Worm (Caenorhabditis elegans) whole organism, young adult: ENCODE measurements around the gene W09G12.8.

ENCODE experiments used
- C06A6.2 ChIP-seq: fragments of 200-800 bp; sonication (Bioruptor generic); conservative IDR thresholded peaks from 2 replicates; pipeline ENCODE4 v1.3.6; 2022; ENCODE audit warnings: missing genetic modification characterization, missing compliant biosample characterization
- C17E4.6 ChIP-seq: fragments of 200-800 bp; sonication (Bioruptor generic); IDR thresholded peaks from 2 replicates; pipeline ENCODE4 v1.3.6; 2022; ENCODE audit warnings: missing genetic modification reagents, missing genetic modification characterization, missing compliant biosample characterization
- D2030.7 ChIP-seq: fragments of 200-800 bp; sonication (Bioruptor generic); IDR thresholded peaks from 2 replicates; pipeline ENCODE4 v1.3.6; 2022; ENCODE audit warnings: missing genetic modification reagents, missing genetic modification characterization, missing compliant biosample characterization
- F39B2.1 ChIP-seq: fragments of 200-800 bp; sonication (Bioruptor generic); IDR thresholded peaks from 2 replicates; pipeline ENCODE4 v1.3.6; 2022; ENCODE audit warnings: missing genetic modification reagents, missing genetic modification characterization, missing compliant biosample characterization
- F49E8.2 ChIP-seq: sonication (generic microtip); optimal IDR thresholded peaks from 3 replicates; lab custom pipeline; 2017; ENCODE audit warnings: missing genetic modification characterization, mild to moderate bottlenecking, missing compliant biosample characterization, antibody characterized with exemption, moderate library complexity; ENCODE audit not compliant: insufficient read depth
- F52B5.7 ChIP-seq: sonication (generic microtip); optimal IDR thresholded peaks from 2 replicates; lab custom pipeline; 2016; ENCODE audit warnings: mild to moderate bottlenecking, missing genetic modification characterization, missing compliant biosample characterization
- F57C9.4 ChIP-seq: sonication (generic microtip); optimal IDR thresholded peaks from 2 replicates; lab custom pipeline; 2017; ENCODE audit warnings: mild to moderate bottlenecking, missing genetic modification characterization, missing compliant biosample characterization
- K12H6.12 ChIP-seq: fragments of 200-800 bp; sonication (Bioruptor generic); optimal IDR thresholded peaks from 2 replicates; lab custom pipeline; 2018; ENCODE audit warnings: mild to moderate bottlenecking, missing genetic modification characterization, missing compliant biosample characterization
- Y53F4B.3 ChIP-seq: fragments of 200-800 bp; sonication (Bioruptor generic); IDR thresholded peaks from 2 replicates; pipeline ENCODE4 v1.3.6; 2022; ENCODE audit warnings: missing genetic modification reagents, missing genetic modification characterization, missing compliant biosample characterization
- Y67H2A.10 ChIP-seq: fragments of 200-800 bp; sonication (Bioruptor generic); conservative IDR thresholded peaks from 2 replicates; pipeline ENCODE4 v1.3.6; 2022; ENCODE audit warnings: missing genetic modification reagents, missing genetic modification characterization, missing compliant biosample characterization
- ZK185.1 ChIP-seq: sonication (generic microtip); optimal IDR thresholded peaks from 2 replicates; lab custom pipeline; 2016; ENCODE audit warnings: mild to moderate bottlenecking, missing genetic modification characterization, missing compliant biosample characterization; ENCODE audit not compliant: poor library complexity, severe bottlenecking
- aptf-3 ChIP-seq: fragments of 200-800 bp; sonication (Bioruptor generic); IDR thresholded peaks from 2 replicates; pipeline ENCODE4 v1.3.6; 2022; ENCODE audit warnings: missing genetic modification characterization, missing compliant biosample characterization
- athp-1 ChIP-seq: sonication (generic microtip); optimal IDR thresholded peaks from 2 replicates; lab custom pipeline; 2017; ENCODE audit warnings: mild to moderate bottlenecking, missing genetic modification characterization, missing compliant biosample characterization
- attf-3 ChIP-seq: fragments of 200-800 bp; sonication (Bioruptor generic); conservative IDR thresholded peaks from 2 replicates; pipeline ENCODE4 v1.3.6; 2022; ENCODE audit warnings: missing genetic modification reagents, missing genetic modification characterization, missing compliant biosample characterization
- attf-5 ChIP-seq: fragments of 200-800 bp; sonication (Bioruptor generic); optimal IDR thresholded peaks from 2 replicates; lab custom pipeline; 2018; ENCODE audit warnings: mild to moderate bottlenecking, missing genetic modification characterization, missing compliant biosample characterization
- attf-6 ChIP-seq: fragments of 200-800 bp; sonication (Bioruptor generic); IDR thresholded peaks from 2 replicates; pipeline ENCODE4 v1.3.6; 2022; ENCODE audit warnings: missing genetic modification reagents, missing genetic modification characterization, missing compliant biosample characterization
- cebp-1 ChIP-seq, 2 experiments: fragments of 200-800 bp in 1 of 2; sonication (Bioruptor generic) in 1 of 2; sonication (generic microtip) in 1 of 2; IDR thresholded peaks in 1 of 2; optimal IDR thresholded peaks in 1 of 2; 2 replicates each; pipeline versions ENCODE4 v1.3.6 to Lab custom; 2017 to 2022; ENCODE audit warnings: missing compliant biosample characterization in 2 of 2, missing genetic modification characterization in 2 of 2, mild to moderate bottlenecking in 1 of 2, missing genetic modification reagents in 1 of 2, moderate library complexity in 1 of 2
- ceh-100 ChIP-seq: fragments of 200-800 bp; sonication (Bioruptor generic); IDR thresholded peaks from 2 replicates; pipeline ENCODE4 v1.3.6; 2022; ENCODE audit warnings: missing genetic modification reagents, missing genetic modification characterization, missing compliant biosample characterization
- ceh-40 ChIP-seq: fragments of 200-800 bp; sonication (Bioruptor generic); IDR thresholded peaks from 2 replicates; pipeline ENCODE4 v1.3.6; 2022; ENCODE audit warnings: missing genetic modification characterization, missing compliant biosample characterization
- ceh-79 ChIP-seq: sonication (generic microtip); optimal IDR thresholded peaks from 2 replicates; lab custom pipeline; 2017; ENCODE audit warnings: mild to moderate bottlenecking, missing genetic modification characterization, missing compliant biosample characterization
- ceh-91 ChIP-seq: fragments of 200-800 bp; sonication (Bioruptor generic); IDR thresholded peaks from 2 replicates; pipeline ENCODE4 v1.3.6; 2022; ENCODE audit warnings: missing genetic modification reagents, missing genetic modification characterization, missing compliant biosample characterization
- chd-7 ChIP-seq: sonication (generic microtip); optimal IDR thresholded peaks from 2 replicates; lab custom pipeline; 2016; ENCODE audit warnings: mild to moderate bottlenecking, missing genetic modification characterization, moderate library complexity, missing compliant biosample characterization
- dpff-1 ChIP-seq: sonication (generic microtip); optimal IDR thresholded peaks from 2 replicates; lab custom pipeline; 2017; ENCODE audit warnings: mild to moderate bottlenecking, missing genetic modification characterization, missing compliant biosample characterization
- dpl-1 ChIP-seq: fragments of 150-350 bp; optimal IDR thresholded peaks from 2 replicates; lab custom pipeline; 2014; ENCODE audit warnings: missing biosample characterization, missing genetic modification reagents, missing genetic modification characterization
- fkh-3 ChIP-seq: sonication (generic microtip); optimal IDR thresholded peaks from 2 replicates; lab custom pipeline; 2016; ENCODE audit warnings: mild to moderate bottlenecking, missing genetic modification characterization, missing compliant biosample characterization
- hlh-12 ChIP-seq: sonication (generic microtip); optimal IDR thresholded peaks from 2 replicates; lab custom pipeline; 2016; ENCODE audit warnings: missing genetic modification characterization, missing compliant biosample characterization
- let-526 ChIP-seq: fragments of 200-800 bp; sonication (Bioruptor generic); IDR thresholded peaks from 2 replicates; pipeline ENCODE4 v1.3.6; 2022; ENCODE audit warnings: missing genetic modification reagents, missing genetic modification characterization, missing compliant biosample characterization
- lin-40 ChIP-seq: sonication (generic microtip); optimal IDR thresholded peaks from 2 replicates; lab custom pipeline; 2016; ENCODE audit warnings: missing genetic modification characterization, mild to moderate bottlenecking, missing compliant biosample characterization, missing genotype, missing genetic modification reagents
- lin-54 ChIP-seq: fragments of 200-800 bp; sonication (Bioruptor generic); optimal IDR thresholded peaks from 2 replicates; lab custom pipeline; 2018; ENCODE audit warnings: mild to moderate bottlenecking, missing genetic modification characterization, missing compliant biosample characterization
- madf-10 ChIP-seq: sonication (generic microtip); optimal IDR thresholded peaks from 2 replicates; lab custom pipeline; 2016; ENCODE audit warnings: mild to moderate bottlenecking, missing genetic modification characterization, missing compliant biosample characterization
- mcd-1 ChIP-seq: fragments of 200-800 bp; sonication (Bioruptor generic); IDR thresholded peaks from 2 replicates; pipeline ENCODE4 v1.3.6; 2022; ENCODE audit warnings: missing genetic modification reagents, missing genetic modification characterization, missing compliant biosample characterization
- nfya-2 ChIP-seq: fragments of 200-800 bp; sonication (Bioruptor generic); IDR thresholded peaks from 2 replicates; pipeline ENCODE4 v1.3.6; 2022; ENCODE audit warnings: missing genetic modification reagents, missing genetic modification characterization, missing compliant biosample characterization
- nfyb-1 ChIP-seq: fragments of 200-800 bp; sonication (Bioruptor generic); IDR thresholded peaks from 2 replicates; pipeline ENCODE4 v1.3.6; 2022; ENCODE audit warnings: missing genetic modification reagents, missing genetic modification characterization, missing compliant biosample characterization
- nhr-120 ChIP-seq: fragments of 200-800 bp; sonication (Bioruptor generic); IDR thresholded peaks from 2 replicates; pipeline ENCODE4 v1.3.6; 2022; ENCODE audit warnings: missing genetic modification characterization, missing compliant biosample characterization
- nhr-179 ChIP-seq: sonication (generic microtip); optimal IDR thresholded peaks from 2 replicates; lab custom pipeline; 2016; ENCODE audit warnings: mild to moderate bottlenecking, missing genetic modification characterization, missing compliant biosample characterization
- nhr-27 ChIP-seq: fragments of 200-800 bp; sonication (Bioruptor generic); optimal IDR thresholded peaks from 2 replicates; lab custom pipeline; 2018; ENCODE audit warnings: mild to moderate bottlenecking, missing genetic modification characterization, moderate library complexity, missing compliant biosample characterization
- rpc-1 ChIP-seq, 2 experiments: fragments of 150-350 bp in 1 of 2; sonication (generic microtip) in 1 of 2; optimal IDR thresholded peaks; 2 replicates each; lab custom pipeline; 2014 to 2018; ENCODE audit warnings: missing biosample characterization in 1 of 2, missing genetic modification characterization in 1 of 2, missing genetic modification reagents in 1 of 2, missing genotype in 1 of 2
- sdz-38 ChIP-seq: sonication (generic microtip); optimal IDR thresholded peaks from 2 replicates; lab custom pipeline; 2016; ENCODE audit warnings: missing genotype, missing genetic modification characterization, missing compliant biosample characterization
- sea-2 ChIP-seq: fragments of 200-800 bp; sonication (Bioruptor generic); IDR thresholded peaks from 2 replicates; pipeline ENCODE4 v1.3.6; 2022; ENCODE audit warnings: missing genetic modification characterization, missing compliant biosample characterization
- snpc-1.1 ChIP-seq: sonication (generic microtip); optimal IDR thresholded peaks from 2 replicates; lab custom pipeline; 2017; ENCODE audit warnings: missing genetic modification characterization, mild to moderate bottlenecking, missing compliant biosample characterization, antibody characterized with exemption, moderate library complexity, missing genotype, missing genetic modification reagents; ENCODE audit not compliant: insufficient read depth
- snpc-3.4 ChIP-seq: sonication (generic microtip); optimal IDR thresholded peaks from 2 replicates; lab custom pipeline; 2017; ENCODE audit warnings: missing genetic modification characterization, mild to moderate bottlenecking, missing compliant biosample characterization, antibody characterized with exemption, moderate library complexity, missing genotype, missing genetic modification reagents
- snpc-4 ChIP-seq, 5 experiments: fragments of 150-350 bp in 1 of 5; sonication (generic microtip) in 4 of 5; optimal IDR thresholded peaks; 2 replicates each; lab custom pipeline; 2014 to 2018; ENCODE audit warnings: missing genetic modification characterization in 5 of 5, missing biosample characterization in 3 of 5, antibody characterized with exemption in 2 of 5, mild to moderate bottlenecking in 2 of 5, missing compliant biosample characterization in 2 of 5, missing genotype in 2 of 5, moderate library complexity in 2 of 5, missing genetic modification reagents in 1 of 5
- xnd-1 ChIP-seq: sonication (generic microtip); optimal IDR thresholded peaks from 2 replicates; lab custom pipeline; 2016; ENCODE audit warnings: missing genotype, missing genetic modification reagents, missing genetic modification characterization, missing compliant biosample characterization
- zfh-2 ChIP-seq: fragments of 200-800 bp; sonication (Bioruptor generic); conservative IDR thresholded peaks from 2 replicates; pipeline ENCODE4 v1.3.6; 2022; ENCODE audit warnings: missing genetic modification reagents, missing genetic modification characterization, missing compliant biosample characterization
- ztf-22 ChIP-seq: fragments of 200-800 bp; sonication (Bioruptor generic); optimal IDR thresholded peaks from 2 replicates; lab custom pipeline; 2018; ENCODE audit warnings: mild to moderate bottlenecking, missing genetic modification characterization, moderate library complexity, missing compliant biosample characterization
- ztf-28 ChIP-seq: fragments of 200-800 bp; sonication (Bioruptor generic); IDR thresholded peaks from 2 replicates; pipeline ENCODE4 v1.3.6; 2022; ENCODE audit warnings: missing genetic modification reagents, missing genetic modification characterization, missing compliant biosample characterization
- ztf-3 ChIP-seq: fragments of 200-800 bp; sonication (Bioruptor generic); optimal IDR thresholded peaks from 2 replicates; lab custom pipeline; 2018; ENCODE audit warnings: mild to moderate bottlenecking, missing genetic modification characterization, missing compliant biosample characterization

The W09G12.8 gene

ce11 chrIV:1274583-1274982, 48.6 kb downstream of the W09G12.8 start, which contains the start of gene C09E9.1:
Gene C09E9.1 (plus strand): TSS chrIV:1274868.
- no peak for TF ChIP-seq F57C9.4 (tag; lab: Kevin White, UChicago)
- TF ChIP-seq attf-6 (GFP tag; lab: Robert Waterston, UW), result no peak
- TF ChIP-seq ceh-79, result no peak
- TF ChIP-seq chd-7 (tag; lab: Kevin White, UChicago), result no peak
- TF ChIP-seq dpl-1 (GFP tag; lab: Kevin White, UChicago), result peak; percentile 60
- TF ChIP-seq madf-10 (tag; lab: Kevin White, UChicago), result no peak
- no peak for TF ChIP-seq snpc-1.1 (tag; lab: Kevin White, UChicago)
- TF ChIP-seq fkh-3 (tag; lab: Kevin White, UChicago), result no peak
- no peak for TF ChIP-seq F52B5.7 (tag; lab: Kevin White, UChicago)
- TF ChIP-seq C17E4.6, result no peak
- no peak; the same call in 1 of the 2 replicates for TF ChIP-seq C06A6.2 (GFP tag; lab: Robert Waterston, UW)
- TF ChIP-seq ceh-40 (GFP tag; lab: Robert Waterston, UW), result no peak
- no peak for TF ChIP-seq nhr-179 (tag; lab: Kevin White, UChicago)
- TF ChIP-seq rpc-1 (optimal IDR thresholded peaks at IDR 0.05; lab: Kevin White, UChicago), result no peak
- TF ChIP-seq rpc-1 (tag; optimal IDR thresholded peaks at IDR 0.05; lab: Kevin White, UChicago), result no peak
- peak; percentile 88 for TF ChIP-seq zfh-2
- TF ChIP-seq nhr-27, result no peak
- no peak for TF ChIP-seq hlh-12 (tag; lab: Kevin White, UChicago)
- no peak for TF ChIP-seq F39B2.1 (GFP tag; lab: Robert Waterston, UW)
- TF ChIP-seq nfya-2, result no peak
- no peak for TF ChIP-seq nhr-120
- no peak for TF ChIP-seq ZK185.1 (tag; lab: Kevin White, UChicago)
- peak; percentile 79 for TF ChIP-seq lin-54 (GFP tag; lab: Kevin White, UChicago)
- no peak for TF ChIP-seq let-526
- no peak for TF ChIP-seq xnd-1 (tag; lab: Kevin White, UChicago)
- TF ChIP-seq ceh-91 (GFP tag; lab: Robert Waterston, UW), result no peak
- TF ChIP-seq F49E8.2 (tag; lab: Kevin White, UChicago), result peak; percentile 37
- peak; percentile 72 for TF ChIP-seq mcd-1
- no peak for TF ChIP-seq ztf-22 (GFP tag; lab: Kevin White, UChicago)
- no peak for TF ChIP-seq ztf-28
- no peak for TF ChIP-seq ztf-3 (GFP tag; lab: Kevin White, UChicago)
- TF ChIP-seq ceh-100 (GFP tag; lab: Robert Waterston, UW), result 0 out of 2 replicates have a peak, but pooled peaks have one; percentile 10
- 0 out of 2 replicates have a peak, but pooled peaks have one; percentile 24 for TF ChIP-seq nfyb-1 (GFP tag; lab: Robert Waterston, UW)
- TF ChIP-seq sea-2 (GFP tag; lab: Robert Waterston, UW), result no peak
- TF ChIP-seq lin-40 (tag; lab: Kevin White, UChicago), result no peak
- TF ChIP-seq snpc-4 (GFP tag; optimal IDR thresholded peaks at IDR 0.05; lab: Kevin White, UChicago), result no peak
- peak in 3 of 4 experiments; percentile 11 to 44 (median 38) for TF ChIP-seq snpc-4 (tag; optimal IDR thresholded peaks at IDR 0.05; lab: Kevin White, UChicago)
- TF ChIP-seq attf-3 (GFP tag; lab: Robert Waterston, UW), result peak; percentile 53
- TF ChIP-seq Y67H2A.10 (GFP tag; lab: Robert Waterston, UW), result no peak
- no peak for TF ChIP-seq aptf-3 (GFP tag; lab: Robert Waterston, UW)
- TF ChIP-seq athp-1 (tag; lab: Kevin White, UChicago), result no peak
- no peak for TF ChIP-seq Y53F4B.3 (GFP tag; lab: Robert Waterston, UW)
- TF ChIP-seq dpff-1 (tag; lab: Kevin White, UChicago), result no peak
- TF ChIP-seq D2030.7 (GFP tag; lab: Robert Waterston, UW), result peak; percentile 49
- no peak for TF ChIP-seq snpc-3.4 (tag; lab: Kevin White, UChicago)
- peak; percentile 4 for TF ChIP-seq K12H6.12 (tag; lab: Kevin White, UChicago)
- peak; percentile 87 for TF ChIP-seq attf-5 (GFP tag; lab: Kevin White, UChicago)
- no peak for TF ChIP-seq sdz-38 (tag; lab: Kevin White, UChicago)
- peak; percentile 63; the same call in 1 of the 2 replicates for TF ChIP-seq cebp-1 (GFP tag; IDR thresholded peaks at IDR 0.05; lab: Robert Waterston, UW)
- TF ChIP-seq cebp-1 (tag; optimal IDR thresholded peaks at IDR 0.05; lab: Kevin White, UChicago), result peak; percentile 92
